Fruit fly (Drosophila melanogaster) whole organism: Measurements from ENCODE around the gene gammaTub37C.

Source experiments
- pan ChIP-seq: fragments of >200 bp; optimal IDR thresholded peaks from 2 replicates; lab custom pipeline; 2017
- usp ChIP-seq: fragments of >200 bp; optimal IDR thresholded peaks from 2 replicates; lab custom pipeline; 2017; ENCODE audit warnings: missing biosample characterization, missing genetic modification characterization, mixed read lengths

DNA sequence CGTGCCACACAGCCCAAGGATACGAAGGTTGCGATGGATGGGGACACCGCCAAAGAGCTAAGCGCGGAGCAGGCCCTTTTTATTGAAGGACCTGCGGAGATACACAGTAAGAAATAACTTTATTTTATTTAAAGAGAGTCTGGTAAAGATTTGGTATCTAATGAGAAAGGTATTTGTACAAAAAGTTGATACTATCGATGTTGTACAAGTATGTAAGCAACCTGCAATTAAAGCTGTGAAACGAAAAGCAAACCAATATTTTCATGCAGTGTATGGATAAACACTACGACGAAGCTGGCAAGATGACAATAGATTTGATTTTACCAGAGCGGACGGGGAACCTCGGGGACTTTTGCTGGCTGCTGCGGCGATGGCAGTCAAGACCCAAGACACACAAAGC lies 47.8 kb upstream of the gammaTub37C start:
- TF ChIP-seq usp (GFP tag; lab: Kevin White, UChicago) (no peak), pan (lab: Kevin White, UChicago) (no peak)
